Fruit fly (Drosophila melanogaster) whole organism, embryonic: ENCODE data around the gene ppk.

Experiments used
- Adf1 ChIP-seq: fragments of 200-800 bp; sonication (Bioruptor generic); IDR thresholded peaks from 2 replicates; pipeline ENCODE4 v1.3.6; 2022; ENCODE audit warnings: missing biosample characterization, missing genetic modification characterization
- Atf-2 ChIP-seq: fragments of 200-800 bp; sonication (Bioruptor generic); optimal IDR thresholded peaks from 2 replicates; lab custom pipeline; 2016; ENCODE audit warnings: missing biosample characterization, missing genetic modification characterization
- BtbVII ChIP-seq: fragments of 200-800 bp; sonication (Bioruptor generic); optimal IDR thresholded peaks from 3 replicates; lab custom pipeline; 2017; ENCODE audit warnings: missing biosample characterization, mild to moderate bottlenecking, missing genetic modification characterization
- CG10654 ChIP-seq: fragments of 200-800 bp; sonication (Bioruptor generic); optimal IDR thresholded peaks from 2 replicates; lab custom pipeline; 2016; ENCODE audit warnings: missing biosample characterization, missing genetic modification characterization
- CG10979 ChIP-seq: fragments of 200-800 bp; sonication (Bioruptor generic); optimal IDR thresholded peaks from 2 replicates; lab custom pipeline; 2018; ENCODE audit warnings: missing biosample characterization, mild to moderate bottlenecking, missing genetic modification characterization, moderate library complexity
- CG13424 ChIP-seq: fragments of 200-800 bp; sonication (Bioruptor generic); optimal IDR thresholded peaks from 2 replicates; lab custom pipeline; 2019; ENCODE audit warnings: missing biosample characterization, mild to moderate bottlenecking, missing genetic modification characterization, moderate library complexity
- CG14014 ChIP-seq: fragments of 200-800 bp; sonication (Bioruptor generic); IDR thresholded peaks from 2 replicates; pipeline ENCODE4 v1.3.6; 2022; ENCODE audit warnings: missing biosample characterization, missing genetic modification characterization
- CG14441 ChIP-seq: fragments of 200-800 bp; sonication (Bioruptor generic); IDR thresholded peaks from 2 replicates; pipeline ENCODE4 v1.3.6; 2022; ENCODE audit warnings: missing biosample characterization, missing genetic modification characterization
- CG14860 ChIP-seq: fragments of 200-800 bp; sonication (Bioruptor generic); IDR thresholded peaks from 3 replicates; pipeline ENCODE4 v1.3.6; 2022; ENCODE audit warnings: missing biosample characterization, missing genetic modification characterization; ENCODE audit not compliant: partially characterized antibody
- CG15269 ChIP-seq: fragments of 200-800 bp; sonication (Bioruptor generic); optimal IDR thresholded peaks from 2 replicates; lab custom pipeline; 2018; ENCODE audit warnings: missing biosample characterization, mild to moderate bottlenecking, missing genetic modification characterization, moderate library complexity
- CG2120 ChIP-seq: fragments of 200-800 bp; sonication (Bioruptor generic); optimal IDR thresholded peaks from 3 replicates; lab custom pipeline; 2016; ENCODE audit warnings: missing biosample characterization, missing genetic modification characterization
- CG2712 ChIP-seq: fragments of 200-800 bp; optimal IDR thresholded peaks from 3 replicates; lab custom pipeline; 2019; ENCODE audit warnings: missing biosample characterization, mild to moderate bottlenecking, missing genetic modification characterization, moderate library complexity
- CG2889 ChIP-seq: fragments of 200-800 bp; sonication (Bioruptor generic); IDR thresholded peaks from 3 replicates; pipeline ENCODE4 v1.3.6; 2022; ENCODE audit warnings: missing biosample characterization, missing genetic modification characterization
- CG31365 ChIP-seq: fragments of 200-800 bp; sonication (Bioruptor generic); optimal IDR thresholded peaks from 2 replicates; lab custom pipeline; 2018; ENCODE audit warnings: missing biosample characterization, mild to moderate bottlenecking, missing genetic modification characterization
- CG31388 ChIP-seq: fragments of 200-800 bp; sonication (Bioruptor generic); optimal IDR thresholded peaks from 2 replicates; lab custom pipeline; 2016; ENCODE audit warnings: missing biosample characterization, missing genetic modification characterization
- CG33213 ChIP-seq: fragments of 200-800 bp; sonication (Bioruptor generic); optimal IDR thresholded peaks from 3 replicates; lab custom pipeline; 2016; ENCODE audit warnings: missing biosample characterization, missing genetic modification characterization
- CG3838 ChIP-seq: fragments of 200-800 bp; sonication (Bioruptor generic); optimal IDR thresholded peaks from 3 replicates; lab custom pipeline; 2016; ENCODE audit warnings: missing biosample characterization, missing genetic modification characterization
- CG6254 ChIP-seq: fragments of 200-800 bp; sonication (Bioruptor generic); optimal IDR thresholded peaks from 3 replicates; lab custom pipeline; 2017; ENCODE audit warnings: mild to moderate bottlenecking, missing biosample characterization, missing genetic modification reagents, missing genetic modification characterization
- CG6272 ChIP-seq: fragments of 200-800 bp; sonication (Bioruptor generic); IDR thresholded peaks from 2 replicates; pipeline ENCODE4 v1.3.6; 2022; ENCODE audit warnings: missing biosample characterization, missing genetic modification characterization
- CTCF ChIP-seq: fragments of 200-800 bp; sonication (Bioruptor generic); optimal IDR thresholded peaks from 2 replicates; lab custom pipeline; 2017; ENCODE audit warnings: missing biosample characterization, mild to moderate bottlenecking, missing genetic modification characterization, moderate library complexity
- Camta ChIP-seq: fragments of 200-800 bp; sonication (Bioruptor generic); optimal IDR thresholded peaks from 2 replicates; lab custom pipeline; 2016; ENCODE audit warnings: missing biosample characterization, missing genetic modification characterization
- Chrac-16 ChIP-seq: fragments of 200-800 bp; sonication (Bioruptor generic); optimal IDR thresholded peaks from 3 replicates; lab custom pipeline; 2016; ENCODE audit warnings: missing biosample characterization, missing genetic modification characterization
- Dip3 ChIP-seq: fragments of 200-800 bp; sonication (Bioruptor generic); optimal IDR thresholded peaks from 3 replicates; lab custom pipeline; 2016; ENCODE audit warnings: missing biosample characterization, missing genetic modification characterization
- Dp ChIP-seq: fragments of 200-800 bp; sonication (Bioruptor generic); optimal IDR thresholded peaks from 2 replicates; lab custom pipeline; 2018; ENCODE audit warnings: missing biosample characterization, mild to moderate bottlenecking, missing genetic modification characterization, moderate library complexity
- E2f2 ChIP-seq: fragments of 200-800 bp; sonication (Bioruptor generic); IDR thresholded peaks from 2 replicates; pipeline ENCODE4 v1.3.6; 2022; ENCODE audit warnings: missing biosample characterization, missing genetic modification characterization
- Fer3 ChIP-seq: fragments of 200-800 bp; sonication (Bioruptor generic); optimal IDR thresholded peaks from 2 replicates; lab custom pipeline; 2018; ENCODE audit warnings: missing biosample characterization, mild to moderate bottlenecking, missing genetic modification characterization, moderate library complexity
- Gsc ChIP-seq: fragments of 200-800 bp; sonication (Bioruptor generic); IDR thresholded peaks from 2 replicates; pipeline ENCODE4 v1.3.6; 2022; ENCODE audit warnings: missing biosample characterization, missing genetic modification characterization
- HHEX ChIP-seq: fragments of 200-800 bp; sonication (Bioruptor generic); optimal IDR thresholded peaks from 3 replicates; lab custom pipeline; 2017; ENCODE audit warnings: missing biosample characterization, mild to moderate bottlenecking, missing genetic modification characterization, missing genetic modification reagents
- Jarid2 ChIP-seq: fragments of 200-800 bp; sonication (Bioruptor generic); optimal IDR thresholded peaks from 3 replicates; lab custom pipeline; 2017; ENCODE audit warnings: mild to moderate bottlenecking, missing biosample characterization, missing genetic modification reagents, missing genetic modification characterization
- Meics ChIP-seq: fragments of 200-800 bp; sonication (Bioruptor generic); optimal IDR thresholded peaks from 2 replicates; lab custom pipeline; 2017; ENCODE audit warnings: missing biosample characterization, mild to moderate bottlenecking, missing genetic modification characterization
- Opbp ChIP-seq: fragments of 200-800 bp; sonication (Bioruptor generic); IDR thresholded peaks from 3 replicates; pipeline ENCODE4 v1.3.6; 2022; ENCODE audit warnings: missing biosample characterization, missing genetic modification characterization; ENCODE audit not compliant: partially characterized antibody
- Stat92E ChIP-seq, 3 experiments: fragments of >200 bp in 2 of 3; fragments of 200-800 bp in 1 of 3; sonication (Bioruptor generic) in 1 of 3; optimal IDR thresholded peaks; 2 replicates each; lab custom pipeline; 2017 to 2019; ENCODE audit warnings: missing biosample characterization in 3 of 3, missing genetic modification characterization in 3 of 3, mild to moderate bottlenecking in 1 of 3, moderate library complexity in 1 of 3
- Usf ChIP-seq: fragments of 200-800 bp; sonication (Bioruptor generic); optimal IDR thresholded peaks from 2 replicates; lab custom pipeline; 2017; ENCODE audit warnings: missing genotype, missing biosample characterization, missing genetic modification characterization
- Xbp1 ChIP-seq: fragments of 200-800 bp; sonication (Bioruptor generic); optimal IDR thresholded peaks from 3 replicates; lab custom pipeline; 2016; ENCODE audit warnings: missing biosample characterization, mild to moderate bottlenecking, missing genetic modification characterization
- Xrp1 ChIP-seq: fragments of 200-800 bp; sonication (Bioruptor generic); IDR thresholded peaks from 2 replicates; pipeline ENCODE4 v1.3.6; 2022; ENCODE audit warnings: missing biosample characterization, missing genetic modification characterization
- al ChIP-seq: fragments of 200-800 bp; sonication (Bioruptor generic); IDR thresholded peaks from 2 replicates; pipeline ENCODE4 v1.3.6; 2022; ENCODE audit warnings: missing biosample characterization, missing genetic modification characterization
- aop ChIP-seq: fragments of 200-800 bp; sonication (Bioruptor generic); IDR thresholded peaks from 2 replicates; pipeline ENCODE4 v1.3.6; 2022; ENCODE audit warnings: missing biosample characterization, missing genetic modification characterization
- bbx ChIP-seq: fragments of 200-800 bp; sonication (Bioruptor generic); IDR thresholded peaks from 2 replicates; pipeline ENCODE4 v1.3.6; 2022; ENCODE audit warnings: missing biosample characterization, missing genetic modification characterization; ENCODE audit not compliant: partially characterized antibody
- ems ChIP-seq: fragments of 200-800 bp; sonication (Bioruptor generic); optimal IDR thresholded peaks from 3 replicates; lab custom pipeline; 2016; ENCODE audit warnings: missing biosample characterization, missing genetic modification characterization
- grau ChIP-seq: fragments of 200-800 bp; optimal IDR thresholded peaks from 3 replicates; lab custom pipeline; 2019; ENCODE audit warnings: missing biosample characterization, mild to moderate bottlenecking, missing genetic modification characterization, moderate library complexity
- gro ChIP-seq: fragments of 200-800 bp; sonication (Bioruptor generic); optimal IDR thresholded peaks from 2 replicates; lab custom pipeline; 2016; ENCODE audit warnings: missing biosample characterization, missing genetic modification characterization
- otp ChIP-seq: fragments of 200-800 bp; sonication (Bioruptor generic); IDR thresholded peaks from 3 replicates; pipeline ENCODE4, ENCODE4 v1.3.6; 2022; ENCODE audit warnings: missing biosample characterization, missing genetic modification characterization
- ranshi ChIP-seq: fragments of 200-800 bp; sonication (Bioruptor generic); IDR thresholded peaks from 2 replicates; pipeline ENCODE4 v1.3.6; 2022; ENCODE audit warnings: missing biosample characterization, missing genetic modification characterization
- ro ChIP-seq: fragments of 200-800 bp; sonication (Bioruptor generic); IDR thresholded peaks from 2 replicates; pipeline ENCODE4 v1.3.6; 2022; ENCODE audit warnings: missing biosample characterization, missing genetic modification characterization
- sens ChIP-seq: fragments of 200-800 bp; sonication (Bioruptor generic); peaks from one replicate; lab custom pipeline; 2016; ENCODE audit warnings: missing biosample characterization, missing genetic modification characterization
- sim ChIP-seq: fragments of 200-800 bp; sonication (Bioruptor generic); IDR thresholded peaks from 2 replicates; pipeline ENCODE4 v1.3.6; 2022; ENCODE audit warnings: missing biosample characterization, missing genetic modification characterization
- tap ChIP-seq: fragments of 200-800 bp; optimal IDR thresholded peaks from 3 replicates; lab custom pipeline; 2019; ENCODE audit warnings: missing biosample characterization, mild to moderate bottlenecking, missing genetic modification characterization, moderate library complexity
- unc-4 ChIP-seq: fragments of 200-800 bp; sonication (Bioruptor generic); IDR thresholded peaks from 2 replicates; pipeline ENCODE4 v1.3.6; 2022; ENCODE audit warnings: missing biosample characterization, missing genetic modification characterization; ENCODE audit not compliant: partially characterized antibody
- usp ChIP-seq: fragments of >200 bp; optimal IDR thresholded peaks from 2 replicates; lab custom pipeline; 2017; ENCODE audit warnings: missing biosample characterization, missing genetic modification characterization
- zen2 ChIP-seq: fragments of 200-800 bp; sonication (Bioruptor generic); IDR thresholded peaks from 3 replicates; pipeline ENCODE4 v1.3.6; 2022; ENCODE audit warnings: missing biosample characterization, missing genetic modification characterization; ENCODE audit not compliant: partially characterized antibody

ppk gene

DNA sequence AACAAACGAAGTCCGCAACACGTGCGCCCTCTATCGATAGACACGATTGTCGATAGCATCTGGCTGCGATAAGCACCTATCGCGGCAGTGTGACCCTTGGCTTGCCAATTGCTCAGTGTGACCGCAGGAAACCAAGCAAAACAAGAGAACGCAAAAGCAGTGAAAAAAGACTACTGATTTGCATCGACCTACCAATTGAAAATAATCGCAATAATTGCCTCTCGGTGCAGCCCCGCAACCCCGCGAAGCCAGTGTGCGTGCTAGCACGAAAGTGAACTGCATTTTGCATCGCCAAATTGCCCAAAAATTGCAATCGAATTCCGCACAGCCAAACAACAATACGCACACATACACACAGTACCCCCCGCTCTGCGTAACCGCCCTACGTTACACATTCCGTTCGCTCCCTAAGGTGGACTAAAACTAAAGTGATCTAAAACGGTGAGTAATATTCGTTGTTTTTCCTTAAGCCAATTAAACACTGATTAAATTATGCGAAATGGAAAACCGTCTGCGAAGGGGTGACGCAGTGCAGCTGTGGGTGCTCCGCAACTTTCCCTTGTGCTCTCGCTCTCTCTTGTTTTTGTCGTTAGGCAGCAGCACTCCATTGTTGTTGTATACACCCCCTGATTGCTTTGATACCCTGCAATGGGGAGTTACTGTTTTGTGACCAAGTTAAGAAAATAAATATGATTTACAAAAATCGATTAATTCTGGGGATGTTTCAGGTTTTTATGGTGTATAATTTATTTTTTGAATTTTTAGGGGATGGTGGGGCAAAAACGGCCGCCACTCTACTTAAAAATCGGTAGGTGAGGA lies 25.7 kb downstream of the ppk start, which contains the start of gene Rab14 (continued):
- TF ChIP-seq Fer3 = peak; percentile 85
- TF ChIP-seq CG6272 (GFP tag; lab: Robert Waterston, UW) = peak; percentile 48
- peak; percentile 75 for TF ChIP-seq ems (GFP tag; lab: Kevin White, UChicago)
- TF ChIP-seq CG31388 (GFP tag; lab: Kevin White, UChicago) = no peak
- TF ChIP-seq bbx (GFP tag; lab: Robert Waterston, UW) = peak; percentile 91
- TF ChIP-seq Stat92E (GFP tag; optimal IDR thresholded peaks at IDR 0.05; lab: Kevin White, UChicago) = no peak
- TF ChIP-seq CG6254 = peak; percentile 59
- TF ChIP-seq sim (GFP tag; lab: Robert Waterston, UW) = peak; percentile 58; the same call in 1 of the 2 replicates
- TF ChIP-seq Opbp (GFP tag; lab: Robert Waterston, UW) = peak; percentile 91
- peak; percentile 84 for TF ChIP-seq Meics (GFP tag; lab: Kevin White, UChicago)
- no peak for TF ChIP-seq usp (GFP tag; lab: Kevin White, UChicago)
- peak; percentile 90 for TF ChIP-seq CTCF (GFP tag; lab: Kevin White, UChicago)
- no peak; the same call in 2 of the 3 replicates for TF ChIP-seq zen2 (GFP tag; lab: Robert Waterston, UW)
- no peak for TF ChIP-seq Camta (GFP tag; lab: Kevin White, UChicago)
- peak; percentile 35 for TF ChIP-seq CG33213 (GFP tag; lab: Kevin White, UChicago)
- TF ChIP-seq BtbVII (GFP tag; lab: Kevin White, UChicago) = peak; percentile 77
- TF ChIP-seq Atf-2 (GFP tag; lab: Kevin White, UChicago) = peak; percentile 30
- peak; percentile 63 for TF ChIP-seq gro
- TF ChIP-seq CG2120 (GFP tag; lab: Kevin White, UChicago) = peak; percentile 89
- peak; percentile 81 for TF ChIP-seq HHEX (GFP tag; lab: Kevin White, UChicago)
- TF ChIP-seq Xrp1 (GFP tag; lab: Robert Waterston, UW) = peak; percentile 83
- TF ChIP-seq CG3838 (GFP tag; lab: Kevin White, UChicago) = peak; percentile 42
- peak; percentile 72 for TF ChIP-seq CG14441 (GFP tag; lab: Robert Waterston, UW)
- TF ChIP-seq CG15269 = peak; percentile 90
- peak; percentile 32 for TF ChIP-seq Adf1 (GFP tag; lab: Robert Waterston, UW)
- TF ChIP-seq CG2889 = peak; percentile 70
- no peak for TF ChIP-seq CG31365 (tag; lab: Kevin White, UChicago)
- peak; percentile 32 for TF ChIP-seq CG10654 (GFP tag; lab: Kevin White, UChicago)
- peak; percentile 74; the same call in 2 of the 3 replicates for TF ChIP-seq otp (GFP tag; lab: Robert Waterston, UW)
- TF ChIP-seq Jarid2 (GFP tag; lab: Kevin White, UChicago) = peak; percentile 19
- TF ChIP-seq al (GFP tag; lab: Robert Waterston, UW) = peak; percentile 69
- peak; percentile 64 for TF ChIP-seq aop
- TF ChIP-seq CG14014 (GFP tag; lab: Robert Waterston, UW) = peak; percentile 89
- TF ChIP-seq sens = peak; percentile 89
- TF ChIP-seq E2f2 (GFP tag; lab: Robert Waterston, UW) = peak; percentile 46
- TF ChIP-seq Chrac-16 (GFP tag; lab: Kevin White, UChicago) = peak; percentile 80
- TF ChIP-seq Dip3 = peak; percentile 72
- TF ChIP-seq Usf (GFP tag; lab: Kevin White, UChicago) = peak; percentile 24
- no peak for TF ChIP-seq Gsc (GFP tag; lab: Robert Waterston, UW)
- peak; percentile 77 for TF ChIP-seq ranshi (GFP tag; lab: Robert Waterston, UW)
- peak; percentile 75 for TF ChIP-seq tap
- TF ChIP-seq Dp (GFP tag; lab: Kevin White, UChicago) = peak; percentile 58
- peak; percentile 84 for TF ChIP-seq grau (tag; lab: Kevin White, UChicago)
- peak; percentile 78 for TF ChIP-seq Xbp1 (GFP tag; lab: Kevin White, UChicago)
- TF ChIP-seq CG14860 (GFP tag; lab: Robert Waterston, UW) = peak; percentile 79
- peak; percentile 88 for TF ChIP-seq CG13424 (tag; lab: Kevin White, UChicago)
- TF ChIP-seq CG10979 (tag; lab: Kevin White, UChicago) = peak; percentile 73
- TF ChIP-seq unc-4 (GFP tag; lab: Robert Waterston, UW) = peak; percentile 86
- TF ChIP-seq ro (GFP tag; lab: Robert Waterston, UW) = peak; percentile 56
- peak; percentile 83 for TF ChIP-seq CG2712 (tag; lab: Kevin White, UChicago)
